Fruit fly (Drosophila melanogaster): ENCODE data around the gene sba.

sba gene

dm6 chr3R:23947002-23947401 lies 24.2 kb upstream of the sba start (continued):
- TF ChIP-seq CG1024 (GFP tag; IDR thresholded peaks at IDR 0.05) (no peak), CG8388 (GFP tag; optimal IDR thresholded peaks at IDR 0.05) (no peak), CG13296 (GFP tag; optimal IDR thresholded peaks at IDR 0.05) (peak; percentile 29), CG17385 (GFP tag; optimal IDR thresholded peaks at IDR 0.05) (peak; percentile 19), tna (GFP tag; IDR thresholded peaks at IDR 0.05; ENCODE audit: partially characterized antibody) (no peak), otp (GFP tag; IDR thresholded peaks at IDR 0.05) (0 out of 3 replicates have a peak, but pooled peaks have one; percentile 25), CG8290 (GFP tag; optimal IDR thresholded peaks at IDR 0.05) (no peak), CG8290 (tag; optimal IDR thresholded peaks at IDR 0.05) (no peak), Asciz (GFP tag; optimal IDR thresholded peaks at IDR 0.05) (peak; percentile 68), ATbp (GFP tag; optimal IDR thresholded peaks at IDR 0.05) (peak; percentile 81), CG31365 (tag; optimal IDR thresholded peaks at IDR 0.05) (peak; percentile 32), Taf1 (GFP tag; IDR thresholded peaks at IDR 0.05) (no peak), Vsx1 (GFP tag; optimal IDR thresholded peaks at IDR 0.05) (peak; percentile 10), run (tag; optimal IDR thresholded peaks at IDR 0.05) (peak; percentile 7), CG12071 (GFP tag; optimal IDR thresholded peaks at IDR 0.05) (peak; percentile 66), CG18619 (GFP tag; optimal IDR thresholded peaks at IDR 0.05) (peak; percentile 3), Aef1 (GFP tag; IDR thresholded peaks at IDR 0.05) (no peak), CG1603 (tag; optimal IDR thresholded peaks at IDR 0.05) (peak; percentile 34), gcm2 (GFP tag; optimal IDR thresholded peaks at IDR 0.05) (no peak)

dm6 chr3R:23943843-23944356 lies 21.1 kb upstream of the sba start:
- peak; percentile 29 for TF ChIP-seq CG6854 (GFP tag; optimal IDR thresholded peaks at IDR 0.05)
- TF ChIP-seq Elba2 (GFP tag; optimal IDR thresholded peaks at IDR 0.05) = no peak
- TF ChIP-seq mirr (GFP tag; optimal IDR thresholded peaks at IDR 0.05) = no peak
- TF ChIP-seq MTF-1 (GFP tag; optimal IDR thresholded peaks at IDR 0.05; ENCODE audit: borderline replicate concordance) = no peak
- TF ChIP-seq CG1792 (GFP tag; optimal IDR thresholded peaks at IDR 0.05) = no peak
- no peak for TF ChIP-seq al (GFP tag; IDR thresholded peaks at IDR 0.05)
- no peak for TF ChIP-seq CG2120 (GFP tag; optimal IDR thresholded peaks at IDR 0.05)
- TF ChIP-seq Poxn (GFP tag; IDR thresholded peaks at IDR 0.05) = no peak
- no peak for TF ChIP-seq CG7357 (GFP tag; IDR thresholded peaks at IDR 0.05)
- no peak for TF ChIP-seq Rfx (GFP tag; IDR thresholded peaks at IDR 0.05)
- TF ChIP-seq Med (GFP tag) = peak; percentile 50
- TF ChIP-seq CG8924 (tag; optimal IDR thresholded peaks at IDR 0.05) = no peak
- no peak for TF ChIP-seq dan (GFP tag; IDR thresholded peaks at IDR 0.05)
- TF ChIP-seq Fer2 (tag; optimal IDR thresholded peaks at IDR 0.05) = no peak
- TF ChIP-seq zen (tag; optimal IDR thresholded peaks at IDR 0.05) = no peak
- no peak for TF ChIP-seq Eip74EF (GFP tag; optimal IDR thresholded peaks at IDR 0.05)
- no peak for TF ChIP-seq Atf6 (GFP tag; IDR thresholded peaks at IDR 0.05)
- no peak for TF ChIP-seq CG8765 (GFP tag; IDR thresholded peaks at IDR 0.05)
- TF ChIP-seq yki (optimal IDR thresholded peaks at IDR 0.05) = no peak
- TF ChIP-seq Ets65A (GFP tag) = peak; percentile 92
- TF ChIP-seq pnt (GFP tag; optimal IDR thresholded peaks at IDR 0.05) = peak; percentile 25
- no peak for TF ChIP-seq CG1602 (GFP tag; optimal IDR thresholded peaks at IDR 0.05)
- no peak for TF ChIP-seq sens (GFP tag)
- no peak for TF ChIP-seq da (GFP tag; optimal IDR thresholded peaks at IDR 0.05)
- peak in 1 of 2 experiments; percentile 5 for TF ChIP-seq eve (GFP tag; optimal IDR thresholded peaks at IDR 0.05)
- no peak for TF ChIP-seq CG30020 (tag; optimal IDR thresholded peaks at IDR 0.05)
- TF ChIP-seq bigmax (GFP tag; optimal IDR thresholded peaks at IDR 0.05) = no peak
- 0 out of 2 replicates have a peak, but pooled peaks have one; percentile 9 for TF ChIP-seq Oaz (GFP tag; IDR thresholded peaks at IDR 0.05)
- TF ChIP-seq emc (GFP tag; optimal IDR thresholded peaks at IDR 0.05) = no peak
- TF ChIP-seq Hr39 (optimal IDR thresholded peaks at IDR 0.05) = no peak
- 0 out of 2 replicates have a peak, but pooled peaks have one; percentile 37 for TF ChIP-seq CG5953 (GFP tag; IDR thresholded peaks at IDR 0.05)
- TF ChIP-seq psq (GFP tag; optimal IDR thresholded peaks at IDR 0.05) = no peak
- no peak for TF ChIP-seq C15 (GFP tag; IDR thresholded peaks at IDR 0.05)
- TF ChIP-seq CG10462 (GFP tag; optimal IDR thresholded peaks at IDR 0.05) = no peak

Measured in whole organism, embryonic.